Worm (Caenorhabditis elegans) whole organism, late embryonic: ENCODE results near the gene srbc-16.

Experiments used
- ceh-9 ChIP-seq: sonication (generic microtip); optimal IDR thresholded peaks from 2 replicates; lab custom pipeline; 2016; ENCODE audit warnings: mild to moderate bottlenecking, missing genetic modification characterization, inconsistent platforms, missing compliant biosample characterization
- dve-1 ChIP-seq: sonication (generic microtip); optimal IDR thresholded peaks from 2 replicates; lab custom pipeline; 2017; ENCODE audit warnings: antibody characterized with exemption, mild to moderate bottlenecking, missing genetic modification characterization, missing compliant biosample characterization
- ets-4 ChIP-seq: sonication (generic microtip); optimal IDR thresholded peaks from 2 replicates; lab custom pipeline; 2016; ENCODE audit warnings: missing genetic modification characterization, missing compliant biosample characterization
- fkh-10 ChIP-seq: fragments of 150-350 bp; optimal IDR thresholded peaks from 2 replicates; lab custom pipeline; 2014; ENCODE audit warnings: missing biosample characterization, missing genetic modification reagents, missing genetic modification characterization
- hlh-15 ChIP-seq: sonication (generic microtip); optimal IDR thresholded peaks from 2 replicates; lab custom pipeline; 2016; ENCODE audit warnings: missing genetic modification characterization, missing compliant biosample characterization
- nfya-1 ChIP-seq: sonication (generic microtip); optimal IDR thresholded peaks from 2 replicates; lab custom pipeline; 2017; ENCODE audit warnings: missing genetic modification characterization, mild to moderate bottlenecking, missing compliant biosample characterization, antibody characterized with exemption, moderate library complexity
- nhr-11 ChIP-seq: fragments of 150-350 bp; optimal IDR thresholded peaks from 2 replicates; lab custom pipeline; 2014; ENCODE audit warnings: missing biosample characterization, missing genetic modification characterization
- odd-2 ChIP-seq: sonication (generic microtip); optimal IDR thresholded peaks from 2 replicates; lab custom pipeline; 2017; ENCODE audit warnings: antibody characterized with exemption, mild to moderate bottlenecking, missing genetic modification characterization, missing compliant biosample characterization
- pat-9 ChIP-seq: fragments of 200-800 bp; sonication (Bioruptor generic); optimal IDR thresholded peaks from 2 replicates; lab custom pipeline; 2018; ENCODE audit warnings: mild to moderate bottlenecking, missing genetic modification characterization, moderate library complexity, missing compliant biosample characterization
- pha-4 ChIP-seq: fragments of 150-350 bp; optimal IDR thresholded peaks from 2 replicates; lab custom pipeline; 2018; ENCODE audit warnings: missing biosample characterization, missing genetic modification reagents, missing genetic modification characterization
- sdc-2 ChIP-seq: sonication (generic microtip); optimal IDR thresholded peaks from 2 replicates; lab custom pipeline; 2016; ENCODE audit warnings: missing genotype, missing genetic modification characterization, missing compliant biosample characterization
- unc-55 ChIP-seq: sonication (generic microtip); optimal IDR thresholded peaks from 2 replicates; lab custom pipeline; 2017; ENCODE audit warnings: missing biosample characterization, missing genetic modification reagents, missing genetic modification characterization
- zip-5 ChIP-seq: sonication (generic microtip); optimal IDR thresholded peaks from 2 replicates; lab custom pipeline; 2016; ENCODE audit warnings: missing genetic modification characterization, missing compliant biosample characterization

DNA sequence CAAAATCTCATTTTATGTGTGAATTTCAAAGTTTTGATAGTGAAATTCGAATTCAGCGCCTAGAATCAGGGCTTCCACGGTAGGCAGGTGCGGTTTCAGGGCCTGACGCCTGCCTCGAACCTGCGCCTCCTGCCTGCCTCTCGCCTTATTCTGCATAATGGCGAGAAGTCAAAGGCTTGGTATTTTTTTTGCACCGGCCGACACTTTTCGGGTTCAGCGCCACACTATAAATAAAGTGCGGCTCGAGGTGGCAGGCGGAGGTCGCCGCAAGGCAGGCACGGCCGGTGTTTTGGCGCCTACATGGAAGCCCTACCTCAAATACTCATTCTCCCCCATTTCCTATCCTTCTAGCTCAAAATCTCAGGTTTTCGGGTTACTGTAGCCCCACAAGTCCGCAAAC is 18.6 kb downstream of the srbc-16 start:
- TF ChIP-seq nhr-11 (tag; lab: Kevin White, UChicago) (no peak), unc-55 (GFP tag; lab: Kevin White, UChicago) (no peak), nfya-1 (tag; lab: Kevin White, UChicago) (no peak), hlh-15 (tag; lab: Kevin White, UChicago) (no peak), fkh-10 (GFP tag; lab: Kevin White, UChicago) (no peak), ets-4 (tag; lab: Kevin White, UChicago) (no peak), ceh-9 (tag; lab: Kevin White, UChicago) (no peak), dve-1 (tag; lab: Kevin White, UChicago) (no peak), zip-5 (no peak), odd-2 (no peak), sdc-2 (tag; lab: Kevin White, UChicago) (no peak), pat-9 (tag; lab: Kevin White, UChicago) (no peak), pha-4 (tag; lab: Kevin White, UChicago) (no peak)
